Worm (Caenorhabditis elegans): Measurements from ENCODE around the gene C25E10.5.

ce11 chrV:9062341-9062740 lies 32.0 kb downstream of the C25E10.5 start, which contains the start of gene C25E10.12:
- no peak for TF ChIP-seq ztf-7 (tag; optimal IDR thresholded peaks at IDR 0.05)
- TF ChIP-seq unc-62 (GFP tag; optimal IDR thresholded peaks at IDR 0.05 in 1 of 2), result no peak
- no peak for TF ChIP-seq unc-62 (tag; optimal IDR thresholded peaks at IDR 0.05)
- no peak for TF ChIP-seq lin-1 (GFP tag; IDR thresholded peaks at IDR 0.05)
